Fruit fly (Drosophila melanogaster) whole organism, embryonic: Measurements from ENCODE around the gene CanB.

Experiments
- Blimp-1 ChIP-seq: fragments of 200-800 bp; sonication (Bioruptor generic); optimal IDR thresholded peaks from 3 replicates; lab custom pipeline; 2018; ENCODE audit warnings: missing biosample characterization, missing genetic modification characterization, mild to moderate bottlenecking, moderate library complexity, missing genetic modification reagents
- CG10267 ChIP-seq: fragments of 200-800 bp; sonication (Bioruptor generic); optimal IDR thresholded peaks from 2 replicates; lab custom pipeline; 2018; ENCODE audit warnings: missing biosample characterization, mild to moderate bottlenecking, missing genetic modification characterization, moderate library complexity
- CG11695 ChIP-seq: fragments of 200-800 bp; sonication (Bioruptor generic); IDR thresholded peaks from 3 replicates; pipeline ENCODE4 v1.3.6; 2022; ENCODE audit warnings: missing biosample characterization, missing genetic modification characterization
- CG11696 ChIP-seq: fragments of 200-800 bp; sonication (Bioruptor generic); IDR thresholded peaks from 2 replicates; pipeline ENCODE4 v1.3.6; 2022; ENCODE audit warnings: missing biosample characterization, missing genetic modification characterization
- CG12391 ChIP-seq: fragments of 200-800 bp; sonication (Bioruptor generic); optimal IDR thresholded peaks from 3 replicates; lab custom pipeline; 2018; ENCODE audit warnings: missing biosample characterization, mild to moderate bottlenecking, missing genetic modification characterization, moderate library complexity
- CG13424 ChIP-seq: fragments of 200-800 bp; sonication (Bioruptor generic); optimal IDR thresholded peaks from 2 replicates; lab custom pipeline; 2019; ENCODE audit warnings: missing biosample characterization, mild to moderate bottlenecking, missing genetic modification characterization, moderate library complexity
- CG15601 ChIP-seq: fragments of 200-800 bp; sonication (Bioruptor generic); optimal IDR thresholded peaks from 3 replicates; lab custom pipeline; 2019; ENCODE audit warnings: missing biosample characterization, mild to moderate bottlenecking, missing genetic modification characterization, moderate library complexity
- CG15696 ChIP-seq: fragments of 200-800 bp; sonication (Bioruptor generic); optimal IDR thresholded peaks from 2 replicates; lab custom pipeline; 2019; ENCODE audit warnings: missing biosample characterization, mild to moderate bottlenecking, missing genetic modification characterization, moderate library complexity
- CG17328 ChIP-seq: fragments of 200-800 bp; sonication (Bioruptor generic); IDR thresholded peaks from 2 replicates; pipeline ENCODE4 v1.3.6; 2022; ENCODE audit warnings: missing biosample characterization, missing genetic modification characterization
- CG2120 ChIP-seq: fragments of 200-800 bp; sonication (Bioruptor generic); optimal IDR thresholded peaks from 3 replicates; lab custom pipeline; 2016; ENCODE audit warnings: missing biosample characterization, missing genetic modification characterization
- CG2712 ChIP-seq: fragments of 200-800 bp; optimal IDR thresholded peaks from 3 replicates; lab custom pipeline; 2019; ENCODE audit warnings: missing biosample characterization, mild to moderate bottlenecking, missing genetic modification characterization, moderate library complexity
- CG2889 ChIP-seq: fragments of 200-800 bp; sonication (Bioruptor generic); IDR thresholded peaks from 3 replicates; pipeline ENCODE4 v1.3.6; 2022; ENCODE audit warnings: missing biosample characterization, missing genetic modification characterization
- CG3995 ChIP-seq: fragments of 200-800 bp; sonication (Bioruptor generic); optimal IDR thresholded peaks from 3 replicates; lab custom pipeline; 2016; ENCODE audit warnings: missing biosample characterization, missing genetic modification characterization
- CG6813 ChIP-seq: fragments of 200-800 bp; sonication (Bioruptor generic); optimal IDR thresholded peaks from 2 replicates; lab custom pipeline; 2017; ENCODE audit warnings: missing biosample characterization, missing genetic modification characterization, mild to moderate bottlenecking, moderate library complexity, missing genetic modification reagents
- CG7556 ChIP-seq: fragments of 200-800 bp; sonication (Bioruptor generic); optimal IDR thresholded peaks from 2 replicates; lab custom pipeline; 2017; ENCODE audit warnings: missing biosample characterization, mild to moderate bottlenecking, missing genetic modification characterization
- CG7987 ChIP-seq: fragments of 200-800 bp; sonication (Bioruptor generic); optimal IDR thresholded peaks from 2 replicates; lab custom pipeline; 2018; ENCODE audit warnings: missing biosample characterization, mild to moderate bottlenecking, missing genetic modification characterization, moderate library complexity
- CG8290 ChIP-seq, 3 experiments: fragments of 200-800 bp; sonication (Bioruptor generic); optimal IDR thresholded peaks; 2 replicates each; lab custom pipeline; 2016 to 2019; ENCODE audit warnings: missing biosample characterization in 3 of 3, missing genetic modification characterization in 3 of 3, mild to moderate bottlenecking in 2 of 3, moderate library complexity in 1 of 3
- CG8765 ChIP-seq: fragments of 200-800 bp; sonication (Bioruptor generic); IDR thresholded peaks from 2 replicates; pipeline ENCODE4 v1.3.6; 2022; ENCODE audit warnings: missing biosample characterization, missing genetic modification characterization
- Dip2 ChIP-seq: fragments of 200-800 bp; sonication (Bioruptor generic); IDR thresholded peaks from 2 replicates; pipeline ENCODE4 v1.3.6; 2022; ENCODE audit warnings: missing biosample characterization, missing genetic modification characterization
- Dll ChIP-seq: fragments of 200-800 bp; sonication (Bioruptor generic); IDR thresholded peaks from 4 replicates; pipeline ENCODE4 v1.3.6; 2022; ENCODE audit warnings: missing biosample characterization, missing genetic modification characterization; ENCODE audit not compliant: partially characterized antibody
- Fer3 ChIP-seq: fragments of 200-800 bp; sonication (Bioruptor generic); optimal IDR thresholded peaks from 2 replicates; lab custom pipeline; 2018; ENCODE audit warnings: missing biosample characterization, mild to moderate bottlenecking, missing genetic modification characterization, moderate library complexity
- Hr3 ChIP-seq: fragments of 200-800 bp; sonication (Bioruptor generic); optimal IDR thresholded peaks from 3 replicates; lab custom pipeline; 2016; ENCODE audit warnings: missing biosample characterization, missing genetic modification characterization
- MESR4 ChIP-seq: fragments of 200-800 bp; sonication (Bioruptor generic); optimal IDR thresholded peaks from 2 replicates; lab custom pipeline; 2018; ENCODE audit warnings: missing biosample characterization, mild to moderate bottlenecking, missing genetic modification characterization, moderate library complexity
- MTF-1 ChIP-seq: fragments of 200-800 bp; sonication (Bioruptor generic); optimal IDR thresholded peaks from 2 replicates; lab custom pipeline; 2018; ENCODE audit warnings: missing biosample characterization, mild to moderate bottlenecking, missing genetic modification characterization, borderline replicate concordance
- Ravus ChIP-seq: fragments of 200-800 bp; sonication (Bioruptor generic); IDR thresholded peaks from 2 replicates; pipeline ENCODE4 v1.3.6; 2022; ENCODE audit warnings: missing biosample characterization, missing genetic modification characterization
- Six4 ChIP-seq: fragments of 200-800 bp; sonication (Bioruptor generic); optimal IDR thresholded peaks from 2 replicates; lab custom pipeline; 2016; ENCODE audit warnings: missing biosample characterization, missing genetic modification characterization
- Sox102F ChIP-seq: fragments of 200-800 bp; sonication (Bioruptor generic); optimal IDR thresholded peaks from 2 replicates; lab custom pipeline; 2018; ENCODE audit warnings: missing biosample characterization, mild to moderate bottlenecking, missing genetic modification characterization, moderate library complexity
- Sry-β ChIP-seq: fragments of 200-800 bp; sonication (Bioruptor generic); optimal IDR thresholded peaks from 2 replicates; lab custom pipeline; 2018; ENCODE audit warnings: missing biosample characterization, mild to moderate bottlenecking, missing genetic modification characterization, moderate library complexity
- Taf1 ChIP-seq: fragments of 200-800 bp; sonication (Bioruptor generic); IDR thresholded peaks from 2 replicates; pipeline ENCODE4 v1.3.6; 2022; ENCODE audit warnings: missing biosample characterization, missing genetic modification characterization
- Xbp1 ChIP-seq: fragments of 200-800 bp; sonication (Bioruptor generic); optimal IDR thresholded peaks from 3 replicates; lab custom pipeline; 2016; ENCODE audit warnings: missing biosample characterization, mild to moderate bottlenecking, missing genetic modification characterization
- br ChIP-seq: fragments of >200 bp; optimal IDR thresholded peaks from 2 replicates; lab custom pipeline; 2017
- cato ChIP-seq: fragments of 200-800 bp; sonication (Bioruptor generic); optimal IDR thresholded peaks from 2 replicates; lab custom pipeline; 2016; ENCODE audit warnings: missing biosample characterization, missing genetic modification characterization, borderline replicate concordance
- dmrt99B ChIP-seq: fragments of 200-800 bp; sonication (Bioruptor generic); optimal IDR thresholded peaks from 2 replicates; lab custom pipeline; 2018; ENCODE audit warnings: missing biosample characterization, mild to moderate bottlenecking, missing genetic modification characterization, moderate library complexity
- fd96Cb ChIP-seq: fragments of 200-800 bp; sonication (Bioruptor generic); optimal IDR thresholded peaks from 2 replicates; lab custom pipeline; 2018; ENCODE audit warnings: missing biosample characterization, mild to moderate bottlenecking, missing genetic modification characterization, moderate library complexity
- jigr1 ChIP-seq: fragments of 200-800 bp; sonication (Bioruptor generic); IDR thresholded peaks from 3 replicates; pipeline ENCODE4 v1.3.6; 2022; ENCODE audit warnings: missing biosample characterization, missing genetic modification characterization
- jumu ChIP-seq: fragments of 200-800 bp; sonication (Bioruptor generic); optimal IDR thresholded peaks from 3 replicates; lab custom pipeline; 2016; ENCODE audit warnings: missing biosample characterization, missing genetic modification characterization
- lab ChIP-seq: fragments of 200-800 bp; sonication (Bioruptor generic); optimal IDR thresholded peaks from 3 replicates; lab custom pipeline; 2017; ENCODE audit warnings: missing biosample characterization, missing genetic modification characterization, mild to moderate bottlenecking, moderate library complexity, missing genetic modification reagents
- lmd ChIP-seq: fragments of 200-800 bp; sonication (Bioruptor generic); IDR thresholded peaks from 2 replicates; pipeline ENCODE4 v1.3.6; 2022; ENCODE audit warnings: missing biosample characterization, missing genetic modification characterization
- lov ChIP-seq, 2 experiments: fragments of 200-800 bp in 1 of 2; fragments of >200 bp in 1 of 2; sonication (Bioruptor generic) in 1 of 2; IDR thresholded peaks in 1 of 2; optimal IDR thresholded peaks in 1 of 2; 2 replicates in 1 of 2; 3 replicates in 1 of 2; pipeline versions ENCODE4 v1.3.6 to Lab custom; 2017 to 2022; ENCODE audit warnings: missing biosample characterization in 1 of 2, missing genetic modification characterization in 1 of 2
- nau ChIP-seq: fragments of 200-800 bp; sonication (Bioruptor generic); optimal IDR thresholded peaks from 3 replicates; lab custom pipeline; 2017; ENCODE audit warnings: missing biosample characterization, mild to moderate bottlenecking, missing genetic modification characterization, missing genetic modification reagents
- nerfin-2 ChIP-seq: fragments of 200-800 bp; sonication (Bioruptor generic); IDR thresholded peaks from 2 replicates; pipeline ENCODE4 v1.3.6; 2022; ENCODE audit warnings: missing biosample characterization, missing genetic modification characterization; ENCODE audit not compliant: partially characterized antibody
- pan ChIP-seq, 4 experiments: fragments of >200 bp in 3 of 4; fragments of 200-800 bp in 1 of 4; sonication (Bioruptor generic) in 1 of 4; optimal IDR thresholded peaks in 3 of 4; IDR thresholded peaks in 1 of 4; 2 replicates each; pipeline versions ENCODE4 v1.3.6 to Lab custom; 2017 to 2022; ENCODE audit warnings: missing biosample characterization in 2 of 4, missing genetic modification characterization in 2 of 4, mixed read lengths in 1 of 4
- row ChIP-seq: fragments of 200-800 bp; sonication (Bioruptor generic); IDR thresholded peaks from 3 replicates; pipeline ENCODE4 v1.3.6; 2022; ENCODE audit warnings: missing biosample characterization, missing genetic modification characterization
- sna ChIP-seq: fragments of 200-800 bp; sonication (Bioruptor generic); IDR thresholded peaks from 2 replicates; pipeline ENCODE4 v1.3.6; 2022; ENCODE audit warnings: missing biosample characterization, missing genetic modification characterization; ENCODE audit not compliant: partially characterized antibody
- sr ChIP-seq: fragments of 200-800 bp; sonication (Bioruptor generic); IDR thresholded peaks from 3 replicates; pipeline ENCODE4 v1.3.6; 2022; ENCODE audit warnings: missing biosample characterization, missing genetic modification characterization
- tgo ChIP-seq: fragments of 200-800 bp; sonication (Bioruptor generic); IDR thresholded peaks from 3 replicates; pipeline ENCODE4 v1.3.6; 2022; ENCODE audit warnings: missing biosample characterization, missing genetic modification characterization
- zfh2 ChIP-seq: fragments of 200-800 bp; sonication (Bioruptor generic); optimal IDR thresholded peaks from 2 replicates; lab custom pipeline; 2016; ENCODE audit warnings: missing biosample characterization, missing genetic modification characterization

The CanB gene

DNA sequence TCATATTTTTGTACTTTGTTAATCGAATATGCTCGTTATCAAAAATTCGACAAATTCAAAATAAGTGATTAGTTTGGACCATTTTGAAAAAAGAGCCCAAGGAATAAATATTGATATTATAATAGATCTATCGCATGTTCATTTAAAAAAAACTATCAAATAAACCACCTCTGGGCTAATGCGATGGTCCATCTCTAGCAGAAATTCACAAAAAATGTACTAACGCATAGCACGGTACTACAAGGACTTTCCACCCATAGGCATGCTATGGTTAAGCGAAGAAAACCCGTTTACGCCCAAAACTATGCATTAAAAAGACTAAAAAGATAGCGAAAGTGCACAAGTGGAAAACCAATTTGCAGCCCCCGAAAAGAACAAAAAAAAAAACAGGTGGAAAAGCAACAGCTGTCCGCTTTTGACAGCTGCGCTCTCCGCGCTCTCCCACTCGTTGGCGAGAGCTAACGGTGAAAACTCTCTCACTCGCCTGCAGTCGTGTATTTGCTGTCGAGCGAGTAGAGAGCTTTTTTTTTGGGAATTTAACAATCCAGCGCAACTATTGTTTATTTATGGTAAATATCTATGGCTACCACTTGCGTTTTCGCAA, at the start of gene CanB (continued):
- TF ChIP-seq CG3995 (peak; percentile 38), nau (GFP tag; lab: Kevin White, UChicago) (no peak), CG8290 (GFP tag; optimal IDR thresholded peaks at IDR 0.05; lab: Kevin White, UChicago) (peak; percentile 53), CG8290 (tag; optimal IDR thresholded peaks at IDR 0.05; lab: Kevin White, UChicago) (peak; percentile 10 to 30), CG7556 (GFP tag; lab: Kevin White, UChicago) (no peak), Sry-β (GFP tag; lab: Kevin White, UChicago) (no peak), tgo (no peak), Dip2 (no peak), sna (GFP tag; lab: Robert Waterston, UW) (peak; percentile 52; the same call in 1 of the 2 replicates), Xbp1 (GFP tag; lab: Kevin White, UChicago) (peak; percentile 19), Fer3 (tag; lab: Kevin White, UChicago) (peak; percentile 8), CG10267 (peak; percentile 20), CG17328 (GFP tag; lab: Robert Waterston, UW) (0 out of 2 replicates have a peak, but pooled peaks have one; percentile 35), CG11696 (GFP tag; lab: Robert Waterston, UW) (no peak), dmrt99B (tag; lab: Kevin White, UChicago) (no peak), CG6813 (no peak), jumu (no peak)

DNA sequence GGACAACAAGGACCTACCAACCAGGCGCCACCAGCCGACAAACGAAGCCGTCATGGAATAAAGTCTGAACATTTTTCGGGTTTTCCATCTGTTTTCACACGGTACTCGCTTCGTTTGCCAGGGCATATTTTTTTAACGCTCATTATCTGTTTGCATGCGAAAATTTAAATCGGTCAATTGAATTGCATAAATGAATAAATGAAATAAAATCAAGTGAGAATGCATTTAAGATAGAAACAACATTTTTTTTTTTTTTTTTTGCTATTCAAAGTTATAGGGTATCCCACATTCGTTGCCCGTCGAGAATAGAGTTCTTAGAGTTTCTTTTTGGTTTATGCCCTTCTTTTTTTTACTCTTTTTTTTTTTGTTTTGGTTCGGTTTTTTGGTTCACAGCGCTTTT, 46.5 kb upstream of the CanB start:
- TF ChIP-seq Hr3 (GFP tag; lab: Kevin White, UChicago) (no peak), sr (GFP tag; lab: Robert Waterston, UW) (no peak), pan (optimal IDR thresholded peaks at IDR 0.05; lab: Kevin White, UChicago) (no peak), pan (GFP tag; optimal IDR thresholded peaks at IDR 0.05 in 1 of 2, IDR thresholded peaks at IDR 0.05 in 1 of 2) (peak in 1 of 2 experiments; percentile 49), Dll (GFP tag; lab: Robert Waterston, UW) (no peak), CG15601 (tag; lab: Kevin White, UChicago) (no peak), Ravus (GFP tag; lab: Robert Waterston, UW) (no peak), CG2712 (tag; lab: Kevin White, UChicago) (peak; percentile 49), Fer3 (tag; lab: Kevin White, UChicago) (peak; percentile 59), CG11695 (GFP tag; lab: Robert Waterston, UW) (no peak), CG7987 (GFP tag; lab: Kevin White, UChicago) (no peak), Sox102F (GFP tag; lab: Kevin White, UChicago) (peak; percentile 49), row (GFP tag; lab: Robert Waterston, UW) (peak; percentile 78), CG12391 (tag; lab: Kevin White, UChicago) (peak; percentile 29), cato (GFP tag; lab: Kevin White, UChicago) (no peak), CG2120 (GFP tag; lab: Kevin White, UChicago) (peak; percentile 74), br (no peak), nerfin-2 (GFP tag; lab: Robert Waterston, UW) (no peak), MTF-1 (GFP tag; lab: Kevin White, UChicago) (no peak), Taf1 (GFP tag; lab: Robert Waterston, UW) (no peak), Six4 (GFP tag; lab: Kevin White, UChicago) (no peak), CG15696 (tag; lab: Kevin White, UChicago) (peak; percentile 78), MESR4 (GFP tag; lab: Kevin White, UChicago) (no peak), CG8765 (GFP tag; lab: Robert Waterston, UW) (no peak), lab (GFP tag; lab: Kevin White, UChicago) (peak; percentile 79), lov (optimal IDR thresholded peaks at IDR 0.05; lab: Kevin White, UChicago) (no peak), lov (GFP tag; IDR thresholded peaks at IDR 0.05; lab: Robert Waterston, UW) (no peak), fd96Cb (tag; lab: Kevin White, UChicago) (peak; percentile 64), CG2889 (GFP tag; lab: Robert Waterston, UW) (no peak), jigr1 (GFP tag; lab: Robert Waterston, UW) (no peak), zfh2 (GFP tag; lab: Kevin White, UChicago) (peak; percentile 13), CG13424 (tag; lab: Kevin White, UChicago) (peak; percentile 70), Blimp-1 (peak; percentile 63), lmd (peak; percentile 32; the same call in 1 of the 2 replicates)
